Worm (Caenorhabditis elegans) whole organism, L4 larva: ENCODE data around the gene F10E7.1.

Source experiments
- R02D3.7 ChIP-seq: fragments of 150-350 bp; sonication (generic microtip); optimal IDR thresholded peaks from 3 replicates; lab custom pipeline; 2014; ENCODE audit warnings: missing biosample characterization, missing genetic modification characterization
- T20F7.1 ChIP-seq: fragments of 200-800 bp; sonication (Bioruptor generic); optimal IDR thresholded peaks from 2 replicates; lab custom pipeline; 2018; ENCODE audit warnings: mild to moderate bottlenecking, missing genetic modification characterization, missing compliant biosample characterization
- T26A8.4 ChIP-seq: fragments of 200-800 bp; sonication (Bioruptor generic); IDR thresholded peaks from 2 replicates; pipeline ENCODE4 v1.3.6; 2022; ENCODE audit warnings: missing genetic modification characterization, missing compliant biosample characterization
- Y48G9A.11 ChIP-seq: fragments of 200-800 bp; sonication (Bioruptor generic); IDR thresholded peaks from 2 replicates; pipeline ENCODE4 v1.3.6; 2022; ENCODE audit warnings: missing genetic modification reagents, missing genetic modification characterization, missing compliant biosample characterization
- aly-2 ChIP-seq: sonication (generic microtip); optimal IDR thresholded peaks from 2 replicates; lab custom pipeline; 2018; ENCODE audit warnings: missing biosample characterization, missing genetic modification characterization
- ceh-62 ChIP-seq: sonication (generic microtip); optimal IDR thresholded peaks from 2 replicates; lab custom pipeline; 2017; ENCODE audit warnings: missing biosample characterization, missing genetic modification characterization
- ces-1 ChIP-seq: fragments of 150-350 bp; sonication (generic microtip); optimal IDR thresholded peaks from 4 replicates; lab custom pipeline; 2014; ENCODE audit warnings: missing biosample characterization, missing genetic modification reagents, missing genetic modification characterization
- daf-16 ChIP-seq, 3 experiments: sonication (generic microtip); optimal IDR thresholded peaks; 2 replicates each; lab custom pipeline; 2016 to 2017; ENCODE audit warnings: missing genetic modification characterization in 3 of 3, missing genetic modification reagents in 3 of 3, mild to moderate bottlenecking in 2 of 3, missing compliant biosample characterization in 2 of 3, missing biosample characterization in 1 of 3, moderate library complexity in 1 of 3
- daf-8 ChIP-seq: fragments of 200-800 bp; sonication (Bioruptor generic); IDR thresholded peaks from 2 replicates; pipeline ENCODE4 v1.3.6; 2022; ENCODE audit warnings: missing genetic modification characterization, missing compliant biosample characterization
- dmd-6 ChIP-seq: fragments of 200-800 bp; sonication (Bioruptor generic); IDR thresholded peaks from 2 replicates; pipeline ENCODE4 v1.3.6; 2022; ENCODE audit warnings: missing genetic modification reagents, missing genetic modification characterization, missing compliant biosample characterization
- dve-1 ChIP-seq: sonication (generic microtip); optimal IDR thresholded peaks from 2 replicates; lab custom pipeline; 2017; ENCODE audit warnings: antibody characterized with exemption, mild to moderate bottlenecking, missing genetic modification characterization, missing compliant biosample characterization; ENCODE audit not compliant: insufficient read depth
- hlh-11 ChIP-seq: fragments of 200-800 bp; sonication (Bioruptor generic); optimal IDR thresholded peaks from 2 replicates; lab custom pipeline; 2018; ENCODE audit warnings: mild to moderate bottlenecking, missing genetic modification characterization, missing compliant biosample characterization
- hlh-30 ChIP-seq: sonication (generic microtip); optimal IDR thresholded peaks from 2 replicates; lab custom pipeline; 2017; ENCODE audit warnings: antibody characterized with exemption, mild to moderate bottlenecking, missing genetic modification characterization, missing compliant biosample characterization; ENCODE audit not compliant: insufficient read depth
- lim-7 ChIP-seq: fragments of 200-800 bp; sonication (Bioruptor generic); IDR thresholded peaks from 2 replicates; pipeline ENCODE4 v1.3.6; 2022; ENCODE audit warnings: missing genetic modification characterization, missing compliant biosample characterization
- lin-1 ChIP-seq: fragments of 200-800 bp; sonication (Bioruptor generic); IDR thresholded peaks from 2 replicates; pipeline ENCODE4 v1.3.6; 2022; ENCODE audit warnings: missing genetic modification reagents, missing genetic modification characterization, missing compliant biosample characterization
- lin-38 ChIP-seq: fragments of 200-800 bp; sonication (Bioruptor generic); IDR thresholded peaks from 2 replicates; pipeline ENCODE4 v1.3.6; 2022; ENCODE audit warnings: missing genetic modification reagents, missing genetic modification characterization, missing compliant biosample characterization
- lir-3 ChIP-seq: sonication (generic microtip); optimal IDR thresholded peaks from 2 replicates; lab custom pipeline; 2016; ENCODE audit warnings: mild to moderate bottlenecking, missing genetic modification characterization, missing compliant biosample characterization
- lsy-2 ChIP-seq, 2 experiments: fragments of 150-350 bp in 1 of 2; sonication (generic microtip) in 1 of 2; optimal IDR thresholded peaks; 2 replicates each; lab custom pipeline; 2014 to 2017; ENCODE audit warnings: missing biosample characterization in 2 of 2, missing genetic modification characterization in 2 of 2
- mdl-1 ChIP-seq, 2 experiments: fragments of 150-350 bp in 1 of 2; sonication (generic microtip) in 1 of 2; optimal IDR thresholded peaks; 2 replicates each; lab custom pipeline; 2014 to 2017; ENCODE audit warnings: missing biosample characterization in 2 of 2, missing genetic modification characterization in 2 of 2
- mep-1 ChIP-seq: fragments of 150-350 bp; sonication (generic microtip); optimal IDR thresholded peaks from 3 replicates; lab custom pipeline; 2014; ENCODE audit warnings: missing biosample characterization, missing genetic modification characterization
- mxl-2 ChIP-seq: fragments of 200-800 bp; sonication (Bioruptor generic); conservative IDR thresholded peaks from 2 replicates; pipeline ENCODE4 v1.3.6; 2022; ENCODE audit warnings: missing genetic modification reagents, missing genetic modification characterization, missing compliant biosample characterization
- mxl-3 ChIP-seq: fragments of 200-800 bp; sonication (Bioruptor generic); optimal IDR thresholded peaks from 2 replicates; lab custom pipeline; 2018; ENCODE audit warnings: mild to moderate bottlenecking, missing genetic modification characterization, missing compliant biosample characterization
- nhr-10 ChIP-seq: fragments of 150-350 bp; optimal IDR thresholded peaks from 2 replicates; lab custom pipeline; 2014; ENCODE audit warnings: missing biosample characterization, missing genetic modification characterization
- nhr-111 ChIP-seq: fragments of 200-800 bp; sonication (Bioruptor generic); optimal IDR thresholded peaks from 2 replicates; lab custom pipeline; 2018; ENCODE audit warnings: mild to moderate bottlenecking, missing genetic modification characterization, missing compliant biosample characterization
- nhr-237 ChIP-seq: sonication (generic microtip); optimal IDR thresholded peaks from 2 replicates; lab custom pipeline; 2017; ENCODE audit warnings: missing biosample characterization, missing genetic modification characterization
- nhr-25 ChIP-seq: sonication (generic microtip); optimal IDR thresholded peaks from 2 replicates; lab custom pipeline; 2017; ENCODE audit warnings: missing genetic modification characterization, mild to moderate bottlenecking, missing compliant biosample characterization, antibody characterized with exemption, moderate library complexity, borderline replicate concordance; ENCODE audit not compliant: insufficient read depth
- nhr-28 ChIP-seq: fragments of 150-350 bp; optimal IDR thresholded peaks from 2 replicates; lab custom pipeline; 2014; ENCODE audit warnings: missing biosample characterization, missing genetic modification characterization
- nhr-48 ChIP-seq: sonication (generic microtip); optimal IDR thresholded peaks from 2 replicates; lab custom pipeline; 2016; ENCODE audit warnings: mild to moderate bottlenecking, missing genetic modification characterization, missing compliant biosample characterization
- nhr-6 ChIP-seq: fragments of 150-350 bp; optimal IDR thresholded peaks from 2 replicates; lab custom pipeline; 2014; ENCODE audit warnings: missing biosample characterization, missing genetic modification characterization
- nhr-77 ChIP-seq: fragments of 150-350 bp; optimal IDR thresholded peaks from 2 replicates; lab custom pipeline; 2014; ENCODE audit warnings: missing biosample characterization, missing genetic modification characterization
- pha-4 ChIP-seq, 2 experiments: fragments of 150-350 bp in 1 of 2; fragments of 200-800 bp in 1 of 2; sonication (Bioruptor generic) in 1 of 2; IDR thresholded peaks in 1 of 2; optimal IDR thresholded peaks in 1 of 2; 2 replicates each; pipeline versions ENCODE4 v1.3.6 to Lab custom; 2014 to 2022; ENCODE audit warnings: missing genetic modification characterization in 2 of 2, missing genetic modification reagents in 2 of 2, missing biosample characterization in 1 of 2, missing compliant biosample characterization in 1 of 2
- php-3 ChIP-seq: fragments of 200-800 bp; sonication (Bioruptor generic); IDR thresholded peaks from 2 replicates; pipeline ENCODE4 v1.3.6; 2022; ENCODE audit warnings: missing genetic modification reagents, missing genetic modification characterization, missing compliant biosample characterization
- pqm-1 ChIP-seq: sonication (generic microtip); optimal IDR thresholded peaks from 2 replicates; lab custom pipeline; 2017; ENCODE audit warnings: missing biosample characterization, missing genetic modification characterization
- sdz-12 ChIP-seq: fragments of 200-800 bp; sonication (Bioruptor generic); optimal IDR thresholded peaks from 2 replicates; lab custom pipeline; 2018; ENCODE audit warnings: mild to moderate bottlenecking, missing genetic modification characterization, missing compliant biosample characterization
- snpc-4 ChIP-seq: fragments of 150-350 bp; optimal IDR thresholded peaks from 2 replicates; lab custom pipeline; 2014; ENCODE audit warnings: missing biosample characterization, missing genetic modification characterization
- spr-1 ChIP-seq: sonication (generic microtip); optimal IDR thresholded peaks from 2 replicates; lab custom pipeline; 2016; ENCODE audit warnings: mild to moderate bottlenecking, missing genetic modification characterization, missing compliant biosample characterization
- spr-3 ChIP-seq: fragments of 200-800 bp; sonication (Bioruptor generic); optimal IDR thresholded peaks from 2 replicates; lab custom pipeline; 2018; ENCODE audit warnings: mild to moderate bottlenecking, missing genetic modification characterization, missing compliant biosample characterization
- unc-130 ChIP-seq: sonication (generic microtip); optimal IDR thresholded peaks from 2 replicates; lab custom pipeline; 2016; ENCODE audit warnings: missing genetic modification reagents, missing genetic modification characterization, missing compliant biosample characterization
- unc-39 ChIP-seq: sonication (generic microtip); optimal IDR thresholded peaks from 2 replicates; lab custom pipeline; 2017; ENCODE audit warnings: missing biosample characterization, missing genetic modification characterization
- unc-62 ChIP-seq, 3 experiments: fragments of 150-350 bp in 1 of 3; sonication (generic microtip); optimal IDR thresholded peaks in 2 of 3; peaks in 1 of 3; 1 replicate in 1 of 3; 2 replicates in 2 of 3; lab custom pipeline; 2014 to 2017; ENCODE audit warnings: missing biosample characterization in 3 of 3, missing genetic modification characterization in 3 of 3, missing genetic modification reagents in 3 of 3, missing genotype in 1 of 3
- vab-7 ChIP-seq: fragments of 200-800 bp; sonication (Bioruptor generic); IDR thresholded peaks from 2 replicates; pipeline ENCODE4 v1.3.6; 2022; ENCODE audit warnings: missing genetic modification reagents, missing genetic modification characterization, missing compliant biosample characterization
- zag-1 ChIP-seq: fragments of 150-350 bp; optimal IDR thresholded peaks from 2 replicates; lab custom pipeline; 2014; ENCODE audit warnings: missing biosample characterization, missing genetic modification characterization
- zip-11 ChIP-seq: fragments of 200-800 bp; sonication (Bioruptor generic); IDR thresholded peaks from 2 replicates; pipeline ENCODE4 v1.3.6; 2022; ENCODE audit warnings: missing genetic modification characterization, missing compliant biosample characterization
- zip-2 ChIP-seq: fragments of 150-350 bp; optimal IDR thresholded peaks from 2 replicates; lab custom pipeline; 2014; ENCODE audit warnings: missing biosample characterization, missing genetic modification characterization
- ztf-7 ChIP-seq: fragments of 150-350 bp; optimal IDR thresholded peaks from 2 replicates; lab custom pipeline; 2014; ENCODE audit warnings: missing biosample characterization, missing genetic modification characterization

Gene F10E7.1

DNA sequence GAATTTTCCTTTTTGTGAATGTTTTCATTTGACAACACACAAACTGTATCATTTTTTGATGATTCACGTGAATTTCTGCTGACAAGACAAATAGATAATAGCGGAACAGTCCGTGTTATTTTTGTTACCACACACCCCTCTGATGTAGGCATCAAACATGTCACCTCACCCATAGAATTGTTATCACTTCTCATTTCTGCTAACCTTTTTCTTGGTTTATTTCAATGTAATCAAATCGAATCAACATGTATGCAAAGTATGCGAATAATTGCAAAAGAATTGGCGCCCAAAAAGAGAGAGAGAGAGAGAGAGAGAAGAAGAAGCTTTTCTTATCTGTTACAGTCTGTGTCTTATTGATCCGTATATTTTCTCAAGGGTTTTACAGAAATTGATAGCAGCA lies 30.9 kb downstream of the F10E7.1 start:
- no peak for TF ChIP-seq ceh-62 (tag; lab: Kevin White, UChicago)
- no peak for TF ChIP-seq ztf-7 (tag; lab: Kevin White, UChicago)
- TF ChIP-seq zag-1 (tag; lab: Kevin White, UChicago), result no peak
- no peak for TF ChIP-seq lim-7 (GFP tag; lab: Robert Waterston, UW)
- no peak for TF ChIP-seq spr-3 (GFP tag; lab: Kevin White, UChicago)
- no peak for TF ChIP-seq nhr-10 (tag; lab: Kevin White, UChicago)
- no peak for TF ChIP-seq unc-130 (GFP tag; lab: Kevin White, UChicago)
- peak; percentile 69 for TF ChIP-seq pqm-1 (tag; lab: Kevin White, UChicago)
- peak; percentile 79; the same call in 1 of the 2 replicates for TF ChIP-seq mxl-2 (GFP tag; lab: Robert Waterston, UW)
- no peak for TF ChIP-seq R02D3.7
- peak; percentile 75 for TF ChIP-seq hlh-11 (tag; lab: Kevin White, UChicago)
- no peak for TF ChIP-seq ces-1
- TF ChIP-seq unc-62 (GFP tag; optimal IDR thresholded peaks at IDR 0.05 in 1 of 2; lab: Kevin White, UChicago), result peak in 1 of 2 experiments; percentile 69
- TF ChIP-seq unc-62 (tag; optimal IDR thresholded peaks at IDR 0.05; lab: Kevin White, UChicago), result no peak
- TF ChIP-seq mdl-1 (tag; optimal IDR thresholded peaks at IDR 0.05; lab: Kevin White, UChicago), result peak in 1 of 2 experiments; percentile 39
- no peak for TF ChIP-seq zip-2 (tag; lab: Kevin White, UChicago)
- TF ChIP-seq mep-1 (tag; lab: Kevin White, UChicago), result no peak
- peak; percentile 33 for TF ChIP-seq mxl-3
- no peak for TF ChIP-seq daf-16 (GFP tag; optimal IDR thresholded peaks at IDR 0.05; lab: Kevin White, UChicago)
- peak; percentile 95 for TF ChIP-seq daf-16 (tag; optimal IDR thresholded peaks at IDR 0.05; lab: Kevin White, UChicago)
- TF ChIP-seq zip-11 (GFP tag; lab: Robert Waterston, UW), result no peak
- no peak for TF ChIP-seq nhr-237 (tag; lab: Kevin White, UChicago)
- peak; percentile 57 for TF ChIP-seq dve-1
- TF ChIP-seq sdz-12 (GFP tag; lab: Kevin White, UChicago), result no peak
- no peak for TF ChIP-seq aly-2 (tag; lab: Kevin White, UChicago)
- peak; percentile 68 for TF ChIP-seq php-3 (GFP tag; lab: Robert Waterston, UW)
- no peak for TF ChIP-seq nhr-25
- no peak for TF ChIP-seq nhr-6 (tag; lab: Kevin White, UChicago)
- no peak for TF ChIP-seq lir-3 (tag; lab: Kevin White, UChicago)
- TF ChIP-seq pha-4 (GFP tag; IDR thresholded peaks at IDR 0.05; lab: Robert Waterston, UW), result no peak
- TF ChIP-seq pha-4 (tag; optimal IDR thresholded peaks at IDR 0.05; lab: Kevin White, UChicago), result peak; percentile 42
- no peak for TF ChIP-seq nhr-111
- TF ChIP-seq spr-1 (tag; lab: Kevin White, UChicago), result no peak
- TF ChIP-seq lin-1 (GFP tag; lab: Robert Waterston, UW), result no peak
- peak in 1 of 2 experiments; percentile 36 for TF ChIP-seq lsy-2 (tag; optimal IDR thresholded peaks at IDR 0.05; lab: Kevin White, UChicago)
- TF ChIP-seq nhr-77 (tag; lab: Kevin White, UChicago), result peak; percentile 68
- TF ChIP-seq T20F7.1, result peak; percentile 11
- TF ChIP-seq nhr-48 (tag; lab: Kevin White, UChicago), result peak; percentile 19
- no peak for TF ChIP-seq unc-39 (tag; lab: Kevin White, UChicago)
- TF ChIP-seq T26A8.4 (GFP tag; lab: Robert Waterston, UW), result no peak
- peak; percentile 25 for TF ChIP-seq hlh-30 (tag; lab: Kevin White, UChicago)
- peak; percentile 78 for TF ChIP-seq dmd-6
- TF ChIP-seq nhr-28 (tag; lab: Kevin White, UChicago), result peak; percentile 93

DNA sequence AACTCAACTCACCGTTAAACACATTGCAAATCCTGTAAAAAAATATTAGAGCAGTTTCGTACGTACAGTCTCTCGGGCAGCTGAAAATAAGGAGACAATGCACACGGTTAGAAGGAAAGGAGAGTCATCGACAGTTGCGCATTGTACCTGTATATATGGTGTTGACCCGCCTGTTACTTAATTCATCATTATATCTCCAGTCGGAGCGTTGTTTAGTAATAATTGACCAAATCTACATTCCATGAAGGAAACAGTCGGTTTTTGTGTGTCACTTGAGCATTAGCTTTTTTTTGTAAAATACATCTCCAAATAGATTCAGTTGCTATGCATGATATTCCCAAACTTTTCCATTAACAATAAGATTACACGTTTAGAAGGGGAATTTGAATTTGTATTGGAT lies 35.0 kb downstream of the F10E7.1 start, which contains the start of gene C27H5.12:
C27H5.12 (minus strand) TSS at position 101 of the 400 bp plus-strand sequence.
- no peak for TF ChIP-seq sdz-12 (GFP tag; lab: Kevin White, UChicago)
- peak in 1 of 2 experiments; percentile 30 for TF ChIP-seq unc-62 (GFP tag; optimal IDR thresholded peaks at IDR 0.05 in 1 of 2; lab: Kevin White, UChicago)
- no peak for TF ChIP-seq unc-62 (tag; optimal IDR thresholded peaks at IDR 0.05; lab: Kevin White, UChicago)
- TF ChIP-seq daf-8 (GFP tag; lab: Robert Waterston, UW), result no peak
- no peak for TF ChIP-seq lin-38
- TF ChIP-seq snpc-4 (tag; lab: Kevin White, UChicago), result no peak
- no peak for TF ChIP-seq Y48G9A.11
- TF ChIP-seq vab-7, result no peak
- TF ChIP-seq ceh-62 (tag; lab: Kevin White, UChicago), result no peak
